Worm (Caenorhabditis elegans) whole organism, dauer: ENCODE data around the gene fbxa-39.

ENCODE experiments used
- unc-62 ChIP-seq: sonication (generic microtip); optimal IDR thresholded peaks from 2 replicates; lab custom pipeline; 2017; ENCODE audit warnings: missing biosample characterization, missing genetic modification reagents, missing genetic modification characterization

Gene fbxa-39

DNA sequence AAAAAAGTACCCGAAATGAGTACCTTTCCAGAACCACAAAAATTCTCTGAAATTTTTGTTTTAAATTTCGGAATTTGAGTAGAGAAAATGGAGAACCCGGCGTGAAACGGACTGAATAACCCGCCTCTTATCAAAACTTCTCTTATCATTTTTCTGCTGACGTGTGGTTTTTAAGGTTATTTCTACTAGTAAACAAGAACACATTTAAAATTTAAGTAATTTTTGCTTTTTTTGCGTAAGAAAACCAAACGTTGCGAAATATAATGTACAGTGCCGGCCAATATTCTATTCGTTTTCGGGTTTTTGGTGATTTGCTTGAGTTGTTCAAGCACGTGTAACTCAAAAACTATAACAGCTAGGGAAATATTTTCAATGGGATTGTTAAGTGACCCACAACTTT lies 38.2 kb downstream of the fbxa-39 start:
- TF ChIP-seq unc-62 (GFP tag; lab: Kevin White, UChicago), result no peak

- TF ChIP-seq unc-62 (GFP tag; lab: Kevin White, UChicago), result no peak
Measured at ce11 chrIII:2313985-2314494, 41.2 kb downstream of the fbxa-39 start, which contains the start of the genes fbxa-66 and iffb-1. fbxa-66 (minus strand) TSS chrIII:2314035. iffb-1 (plus strand) TSS chrIII:2314436.

DNA sequence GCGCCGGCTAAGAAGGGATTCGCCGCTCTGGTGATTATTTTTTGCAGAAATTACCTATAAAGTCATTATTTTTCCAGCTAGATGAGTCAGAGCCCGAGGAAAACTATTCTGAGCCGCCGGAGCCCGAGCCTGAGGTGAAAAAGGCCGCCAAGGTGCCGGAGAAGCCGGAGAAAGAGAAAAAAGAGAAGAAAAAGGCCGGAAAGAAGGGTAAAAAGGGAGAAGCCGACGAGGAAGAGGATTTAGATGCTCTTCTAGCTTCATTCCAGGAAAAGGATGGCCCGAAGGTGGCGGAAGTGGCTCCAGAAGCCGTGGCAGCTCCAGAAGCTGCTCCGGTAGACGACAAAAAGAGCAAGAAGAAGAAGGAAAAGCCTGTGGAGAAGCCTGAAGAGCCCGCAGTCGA lies 41.8 kb downstream of the fbxa-39 start:
- TF ChIP-seq unc-62 (GFP tag; lab: Kevin White, UChicago), result no peak

DNA sequence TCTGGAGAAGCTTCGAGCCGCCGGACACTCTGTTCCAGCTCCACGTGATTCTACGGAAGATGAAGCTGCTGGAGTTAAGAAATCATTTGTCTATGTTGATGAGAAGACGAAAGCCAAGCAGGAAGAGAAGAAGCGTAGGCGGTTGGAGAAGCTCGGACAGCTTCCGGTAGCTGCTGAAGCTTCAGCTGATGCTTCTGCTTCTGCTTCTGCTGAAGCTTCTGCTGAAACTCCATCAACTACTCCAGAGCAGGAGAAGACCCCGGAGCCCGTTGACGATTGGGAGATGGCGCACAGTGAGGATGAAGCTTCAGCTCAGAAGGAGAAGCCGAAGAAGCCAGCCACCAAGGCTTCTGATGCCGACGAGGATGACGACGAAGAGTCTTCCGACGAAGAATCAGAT lies 43.6 kb downstream of the fbxa-39 start:
- no peak for TF ChIP-seq unc-62 (GFP tag; lab: Kevin White, UChicago)

ce11 chrIII:2324703-2325102 lies 51.9 kb downstream of the fbxa-39 start:
- no peak for TF ChIP-seq unc-62 (GFP tag; lab: Kevin White, UChicago)
